Fruit fly (Drosophila melanogaster): ENCODE data around the gene Ack.

The Ack gene

dm6 chr3L:4138804-4139521 lies 31.0 kb downstream of the Ack start, which contains the start of the genes Rop and Ras64B (continued):
- TF ChIP-seq CG33557 (GFP tag; optimal IDR thresholded peaks at IDR 0.05) (peak; percentile 9), nmo (GFP tag; optimal IDR thresholded peaks at IDR 0.05) (peak; percentile 75), CG9797 (GFP tag; optimal IDR thresholded peaks at IDR 0.05) (peak; percentile 96), CG7745 (tag; optimal IDR thresholded peaks at IDR 0.05) (no peak), CG11695 (GFP tag; IDR thresholded peaks at IDR 0.05) (no peak), Hr3 (GFP tag; optimal IDR thresholded peaks at IDR 0.05) (no peak), CG6272 (GFP tag; IDR thresholded peaks at IDR 0.05) (0 out of 2 replicates have a peak, but pooled peaks have one; percentile 12), toy (GFP tag; IDR thresholded peaks at IDR 0.05) (no peak), gem (tag; optimal IDR thresholded peaks at IDR 0.05) (no peak), CG1602 (GFP tag; optimal IDR thresholded peaks at IDR 0.05) (no peak), Fer2 (tag; optimal IDR thresholded peaks at IDR 0.05) (no peak), CG12104 (GFP tag; optimal IDR thresholded peaks at IDR 0.05) (no peak), klu (GFP tag; IDR thresholded peaks at IDR 0.05) (no peak), Asciz (GFP tag; optimal IDR thresholded peaks at IDR 0.05) (no peak), CG3281 (GFP tag; optimal IDR thresholded peaks at IDR 0.05) (no peak), sima (GFP tag; optimal IDR thresholded peaks at IDR 0.05) (no peak), fd102C (GFP tag; optimal IDR thresholded peaks at IDR 0.05) (no peak), CTCF (GFP tag; optimal IDR thresholded peaks at IDR 0.05) (peak; percentile 29), CG31365 (tag; optimal IDR thresholded peaks at IDR 0.05) (no peak), emc (GFP tag; optimal IDR thresholded peaks at IDR 0.05) (no peak), gcm (GFP tag; optimal IDR thresholded peaks at IDR 0.05) (peak; percentile 36), run (tag; optimal IDR thresholded peaks at IDR 0.05) (peak; percentile 13), CG8765 (GFP tag; IDR thresholded peaks at IDR 0.05) (no peak), PHDP (tag; optimal IDR thresholded peaks at IDR 0.05) (peak; percentile 47), oc (tag; optimal IDR thresholded peaks at IDR 0.05) (no peak), CG8388 (GFP tag; optimal IDR thresholded peaks at IDR 0.05) (no peak), knrl (GFP tag; IDR thresholded peaks at IDR 0.05; ENCODE audit: partially characterized antibody) (peak; percentile 82), CG12744 (GFP tag; optimal IDR thresholded peaks at IDR 0.05) (no peak), nau (GFP tag; optimal IDR thresholded peaks at IDR 0.05) (no peak), bcd (GFP tag; optimal IDR thresholded peaks at IDR 0.05) (no peak), CG10543 (GFP tag; optimal IDR thresholded peaks at IDR 0.05) (peak; percentile 63), CG8290 (GFP tag; optimal IDR thresholded peaks at IDR 0.05) (peak; percentile 53), CG8290 (tag; optimal IDR thresholded peaks at IDR 0.05) (peak in 1 of 2 experiments; percentile 84), ham (GFP tag; IDR thresholded peaks at IDR 0.05) (no peak), zen2 (GFP tag; IDR thresholded peaks at IDR 0.05; ENCODE audit: partially characterized antibody) (no peak; the same call in 1 of the 3 replicates), CG3995 (GFP tag; optimal IDR thresholded peaks at IDR 0.05) (no peak), CG4820 (GFP tag; optimal IDR thresholded peaks at IDR 0.05) (no peak), CG30403 (GFP tag; optimal IDR thresholded peaks at IDR 0.05) (peak; percentile 38), gro (GFP tag; optimal IDR thresholded peaks at IDR 0.05) (peak; percentile 53), CG13296 (GFP tag; optimal IDR thresholded peaks at IDR 0.05) (no peak), CG18599 (GFP tag; optimal IDR thresholded peaks at IDR 0.05) (no peak), CG2889 (GFP tag; IDR thresholded peaks at IDR 0.05) (no peak), Ptx1 (GFP tag; IDR thresholded peaks at IDR 0.05) (no peak), CG2202 (tag; optimal IDR thresholded peaks at IDR 0.05) (peak; percentile 12), CG17361 (GFP tag; IDR thresholded peaks at IDR 0.05) (0 out of 3 replicates have a peak, but pooled peaks have one; percentile 35), Lim3 (GFP tag; IDR thresholded peaks at IDR 0.05) (no peak), Hr51 (GFP tag; optimal IDR thresholded peaks at IDR 0.05) (peak in 1 of 2 experiments; percentile 39), wdn (GFP tag; IDR thresholded peaks at IDR 0.05) (no peak), gt (GFP tag; IDR thresholded peaks at IDR 0.05) (no peak), Eip74EF (GFP tag; optimal IDR thresholded peaks at IDR 0.05) (peak in 1 of 2 experiments; percentile 15)

Data from whole organism, embryonic.